Worm (Caenorhabditis elegans) whole organism, young adult: ENCODE data around the gene R04F11.2.

Experiments
- attf-3 ChIP-seq: fragments of 200-800 bp; sonication (Bioruptor generic); conservative IDR thresholded peaks from 2 replicates; pipeline ENCODE4 v1.3.6; 2022; ENCODE audit warnings: missing genetic modification reagents, missing genetic modification characterization, missing compliant biosample characterization
- bed-2 ChIP-seq: fragments of 200-800 bp; sonication (Bioruptor generic); IDR thresholded peaks from 2 replicates; pipeline ENCODE4 v1.3.6; 2022; ENCODE audit warnings: missing genetic modification reagents, missing genetic modification characterization, missing compliant biosample characterization
- dpff-1 ChIP-seq: sonication (generic microtip); optimal IDR thresholded peaks from 2 replicates; lab custom pipeline; 2017; ENCODE audit warnings: mild to moderate bottlenecking, missing genetic modification characterization, missing compliant biosample characterization
- efl-1 ChIP-seq: fragments of 150-350 bp; optimal IDR thresholded peaks from 2 replicates; lab custom pipeline; 2014; ENCODE audit warnings: missing biosample characterization, missing genetic modification reagents, missing genetic modification characterization
- him-1 ChIP-seq: sonication (generic microtip); optimal IDR thresholded peaks from 2 replicates; lab custom pipeline; 2016; ENCODE audit warnings: missing genotype, missing genetic modification reagents, missing genetic modification characterization, missing compliant biosample characterization
- lag-1 ChIP-seq: fragments of 200-800 bp; sonication (Bioruptor generic); IDR thresholded peaks from 2 replicates; pipeline ENCODE4 v1.3.6; 2022; ENCODE audit warnings: missing genetic modification reagents, missing genetic modification characterization, missing compliant biosample characterization
- lin-26 ChIP-seq: fragments of 200-800 bp; sonication (Bioruptor generic); IDR thresholded peaks from 2 replicates; pipeline ENCODE4 v1.3.6; 2022; ENCODE audit warnings: missing genetic modification reagents, missing genetic modification characterization, missing compliant biosample characterization
- lsy-27 ChIP-seq: sonication (generic microtip); optimal IDR thresholded peaks from 2 replicates; lab custom pipeline; 2017; ENCODE audit warnings: missing genetic modification characterization, mild to moderate bottlenecking, missing compliant biosample characterization, antibody characterized with exemption, missing genotype, borderline replicate concordance; ENCODE audit not compliant: insufficient read depth
- pha-4 ChIP-seq: fragments of 150-350 bp; sonication (generic microtip); optimal IDR thresholded peaks from 2 replicates; lab custom pipeline; 2014; ENCODE audit warnings: missing biosample characterization, missing genetic modification reagents, missing genetic modification characterization
- repo-1 ChIP-seq: sonication (generic microtip); optimal IDR thresholded peaks from 2 replicates; lab custom pipeline; 2017; ENCODE audit warnings: mild to moderate bottlenecking, missing genetic modification characterization, missing compliant biosample characterization
- snpc-4 ChIP-seq, 5 experiments: fragments of 150-350 bp in 1 of 5; sonication (generic microtip) in 4 of 5; optimal IDR thresholded peaks; 2 replicates each; lab custom pipeline; 2014 to 2018; ENCODE audit warnings: missing genetic modification characterization in 5 of 5, missing biosample characterization in 3 of 5, antibody characterized with exemption in 2 of 5, mild to moderate bottlenecking in 2 of 5, missing compliant biosample characterization in 2 of 5, missing genotype in 2 of 5, moderate library complexity in 2 of 5, missing genetic modification reagents in 1 of 5
- tbx-9 ChIP-seq: sonication (generic microtip); optimal IDR thresholded peaks from 2 replicates; lab custom pipeline; 2016; ENCODE audit warnings: borderline replicate concordance, missing genetic modification characterization, inconsistent platforms, missing compliant biosample characterization

DNA sequence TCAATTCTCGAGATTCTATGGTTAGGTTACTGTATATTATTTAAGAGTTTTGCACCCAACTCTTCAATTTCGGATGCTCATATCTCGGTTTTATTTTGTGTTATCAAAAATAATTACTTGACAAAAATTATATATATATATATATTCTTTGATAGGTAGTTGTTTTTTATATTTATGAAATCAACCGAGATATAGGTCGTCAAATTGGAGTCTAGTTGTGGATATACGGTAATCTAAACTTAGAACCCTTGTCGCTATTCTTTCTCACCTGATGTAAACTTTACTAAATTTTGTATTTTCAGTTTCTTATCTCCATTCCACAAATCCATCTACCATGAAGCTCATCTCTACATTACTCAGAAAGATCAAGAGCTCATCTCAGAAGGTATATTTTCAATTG, 35.0 kb upstream of the R04F11.2 start, which contains the start of gene F55C5.10:
- TF ChIP-seq repo-1 (tag; lab: Kevin White, UChicago) (no peak), pha-4 (tag; lab: Kevin White, UChicago) (no peak), him-1 (tag; lab: Kevin White, UChicago) (no peak), tbx-9 (tag; lab: Kevin White, UChicago) (no peak), lsy-27 (tag; lab: Kevin White, UChicago) (no peak), lag-1 (no peak), snpc-4 (GFP tag; optimal IDR thresholded peaks at IDR 0.05; lab: Kevin White, UChicago) (no peak), snpc-4 (tag; optimal IDR thresholded peaks at IDR 0.05; lab: Kevin White, UChicago) (no peak), dpff-1 (tag; lab: Kevin White, UChicago) (no peak), bed-2 (no peak), attf-3 (no peak), efl-1 (no peak), lin-26 (GFP tag; lab: Robert Waterston, UW) (no peak)
